Fruit fly (Drosophila melanogaster) whole organism, wandering third instar larva: Measurements from ENCODE around the gene Msp300.

ENCODE experiments used
- fru ChIP-seq: fragments of 200-800 bp; sonication (Bioruptor generic); optimal IDR thresholded peaks from 3 replicates; lab custom pipeline; 2016; ENCODE audit warnings: missing biosample characterization, mild to moderate bottlenecking, missing genetic modification characterization
- lola ChIP-seq: fragments of >200 bp; optimal IDR thresholded peaks from 2 replicates; lab custom pipeline; 2017; ENCODE audit warnings: missing biosample characterization, missing genetic modification characterization

DNA sequence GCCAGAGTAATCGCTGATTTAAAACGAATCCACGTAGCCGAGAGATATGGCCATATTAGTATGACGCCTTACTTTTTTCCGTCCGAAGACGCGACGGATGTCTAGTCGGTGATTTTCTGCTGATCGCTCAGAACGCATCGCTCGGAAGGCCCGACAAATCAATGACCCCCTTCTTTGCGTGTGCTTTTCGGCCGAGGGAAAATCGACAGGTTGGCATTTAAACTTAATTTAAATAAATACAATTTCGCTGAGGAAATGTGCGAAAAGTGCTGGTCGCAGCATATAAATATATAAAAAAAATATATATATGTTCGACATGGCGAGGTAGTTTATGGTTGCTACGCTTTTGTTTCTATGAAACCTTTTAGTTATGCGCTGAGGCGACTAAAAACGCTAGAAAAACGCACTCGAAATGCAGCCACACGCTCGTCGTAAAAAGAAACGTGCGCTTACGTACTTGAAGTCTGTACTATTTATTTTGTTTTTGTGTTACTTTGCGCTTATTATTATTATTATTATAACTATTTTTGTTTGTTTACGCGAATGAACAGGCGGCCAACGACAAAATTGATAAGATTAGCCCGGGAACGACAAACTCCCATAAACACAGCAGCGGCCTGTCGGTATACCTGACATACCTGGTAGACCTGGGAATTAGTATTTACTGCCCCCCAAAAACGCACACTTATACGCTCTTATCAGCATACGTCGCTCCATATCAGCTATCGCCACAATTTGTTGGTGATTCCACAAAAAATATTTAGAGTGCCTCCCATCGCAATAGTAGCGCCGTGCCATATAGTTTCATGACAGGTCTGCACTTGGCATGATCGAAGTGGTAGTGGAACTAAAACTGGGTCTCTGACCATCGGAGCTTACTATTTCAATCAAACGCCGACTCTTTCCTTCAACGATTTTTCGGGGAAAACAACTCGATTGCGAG is 132.6 kb downstream of the Msp300 start:
- TF ChIP-seq lola = no peak
- no peak for TF ChIP-seq fru (GFP tag; lab: Kevin White, UChicago)
